Worm (Caenorhabditis elegans): ENCODE measurements around the gene C18B10.6.
"Not testable (repeated sequence)": the region's sequence is repeated elsewhere in the genome, so short reads cannot be mapped to it uniquely, and the experiment has no call there.

- not testable (repeated sequence) for TF ChIP-seq pax-1 (tag; optimal IDR thresholded peaks at IDR 0.05); nfya-1 (tag; optimal IDR thresholded peaks at IDR 0.05); nhr-11 (tag; optimal IDR thresholded peaks at IDR 0.05); fax-1 (tag; optimal IDR thresholded peaks at IDR 0.05); ama-1 (optimal IDR thresholded peaks at IDR 0.05); lim-6 (tag; optimal IDR thresholded peaks at IDR 0.05); ahr-1 (tag; optimal IDR thresholded peaks at IDR 0.05); hlh-30 (tag; optimal IDR thresholded peaks at IDR 0.05; ENCODE audit: insufficient read depth); pat-9 (tag; optimal IDR thresholded peaks at IDR 0.05); pha-4 (tag; optimal IDR thresholded peaks at IDR 0.05); pha-2 (tag; optimal IDR thresholded peaks at IDR 0.05); ceh-45 (GFP tag; IDR thresholded peaks at IDR 0.05)
Measured at ce11 chrV:7511465-7511864, 30.6 kb upstream of the C18B10.6 start, which contains the start of gene nhr-171.
